Worm (Caenorhabditis elegans) whole organism, L3 larva: ENCODE results near the gene hrde-2.

ENCODE experiments used
- R02D3.7 ChIP-seq: fragments of 150-350 bp; optimal IDR thresholded peaks from 2 replicates; lab custom pipeline; 2014; ENCODE audit warnings: missing biosample characterization, missing genetic modification characterization
- ZK546.5 ChIP-seq: sonication (generic microtip); optimal IDR thresholded peaks from 2 replicates; lab custom pipeline; 2017; ENCODE audit warnings: missing biosample characterization, missing genetic modification characterization
- aly-2 ChIP-seq: fragments of 150-350 bp; optimal IDR thresholded peaks from 2 replicates; lab custom pipeline; 2014; ENCODE audit warnings: missing biosample characterization, missing genetic modification characterization
- ama-1 ChIP-seq: fragments of 150-350 bp; optimal IDR thresholded peaks from 2 replicates; lab custom pipeline; 2018
- ceh-82 ChIP-seq: fragments of 150-350 bp; optimal IDR thresholded peaks from 2 replicates; lab custom pipeline; 2014; ENCODE audit warnings: missing biosample characterization, missing genetic modification characterization
- ceh-9 ChIP-seq: sonication (generic microtip); optimal IDR thresholded peaks from 2 replicates; lab custom pipeline; 2018; ENCODE audit warnings: missing biosample characterization, missing genetic modification characterization
- daf-12 ChIP-seq: fragments of 150-350 bp; optimal IDR thresholded peaks from 2 replicates; lab custom pipeline; 2014; ENCODE audit warnings: missing biosample characterization, missing genetic modification reagents, missing genetic modification characterization
- egl-5 ChIP-seq: fragments of 150-350 bp; optimal IDR thresholded peaks from 2 replicates; lab custom pipeline; 2017; ENCODE audit warnings: missing biosample characterization, missing genetic modification reagents, missing genetic modification characterization, inconsistent platforms
- elt-1 ChIP-seq: fragments of 150-350 bp; optimal IDR thresholded peaks from 2 replicates; lab custom pipeline; 2014; ENCODE audit warnings: missing biosample characterization, missing genetic modification characterization
- elt-2 ChIP-seq: sonication (generic microtip); optimal IDR thresholded peaks from 2 replicates; lab custom pipeline; 2016; ENCODE audit warnings: missing genetic modification reagents, mild to moderate bottlenecking, missing genetic modification characterization, missing compliant biosample characterization
- elt-3 ChIP-seq, 3 experiments: fragments of 150-350 bp in 1 of 3; sonication (generic microtip) in 2 of 3; optimal IDR thresholded peaks; 2 replicates in 2 of 3; 4 replicates in 1 of 3; lab custom pipeline; 2014 to 2017; ENCODE audit warnings: missing biosample characterization in 3 of 3, missing genetic modification characterization in 3 of 3
- eor-1 ChIP-seq, 2 experiments: fragments of 150-350 bp; optimal IDR thresholded peaks; 2 replicates each; lab custom pipeline; 2014 to 2018; ENCODE audit warnings: missing biosample characterization in 2 of 2, missing genetic modification characterization in 2 of 2
- fkh-10 ChIP-seq: sonication (generic microtip); optimal IDR thresholded peaks from 2 replicates; lab custom pipeline; 2017; ENCODE audit warnings: missing biosample characterization, missing genetic modification reagents, missing genetic modification characterization
- fkh-2 ChIP-seq: fragments of 150-350 bp; optimal IDR thresholded peaks from 2 replicates; lab custom pipeline; 2014; ENCODE audit warnings: missing biosample characterization, missing genetic modification reagents, missing genetic modification characterization
- fos-1 ChIP-seq: fragments of 150-350 bp; optimal IDR thresholded peaks from 2 replicates; lab custom pipeline; 2014; ENCODE audit warnings: missing biosample characterization, missing genetic modification characterization
- lin-15B ChIP-seq: fragments of 150-350 bp; optimal IDR thresholded peaks from 2 replicates; lab custom pipeline; 2014; ENCODE audit warnings: missing biosample characterization, missing genetic modification characterization
- lin-39 ChIP-seq: fragments of 150-350 bp; optimal IDR thresholded peaks from 2 replicates; lab custom pipeline; 2018; ENCODE audit warnings: missing biosample characterization, missing genetic modification reagents, missing genetic modification characterization
- lsy-12 ChIP-seq: sonication (generic microtip); optimal IDR thresholded peaks from 2 replicates; lab custom pipeline; 2016; ENCODE audit warnings: mild to moderate bottlenecking, missing genetic modification characterization, missing compliant biosample characterization
- mdl-1 ChIP-seq: fragments of 150-350 bp; optimal IDR thresholded peaks from 2 replicates; lab custom pipeline; 2014; ENCODE audit warnings: missing biosample characterization, missing genetic modification characterization
- mml-1 ChIP-seq: fragments of 150-350 bp; sonication (generic microtip); optimal IDR thresholded peaks from 3 replicates; lab custom pipeline; 2014; ENCODE audit warnings: missing biosample characterization, missing genetic modification characterization
- nfya-1 ChIP-seq: sonication (generic microtip); optimal IDR thresholded peaks from 2 replicates; lab custom pipeline; 2017; ENCODE audit warnings: missing genetic modification characterization, mild to moderate bottlenecking, missing compliant biosample characterization, antibody characterized with exemption, moderate library complexity; ENCODE audit not compliant: insufficient read depth
- nhr-11 ChIP-seq: fragments of 150-350 bp; optimal IDR thresholded peaks from 2 replicates; lab custom pipeline; 2014; ENCODE audit warnings: missing biosample characterization, missing genetic modification characterization
- nhr-12 ChIP-seq: fragments of 150-350 bp; optimal IDR thresholded peaks from 2 replicates; lab custom pipeline; 2014; ENCODE audit warnings: missing biosample characterization, missing genetic modification characterization
- nhr-237 ChIP-seq: fragments of 150-350 bp; optimal IDR thresholded peaks from 2 replicates; lab custom pipeline; 2014; ENCODE audit warnings: missing biosample characterization, missing genetic modification characterization
- nhr-25 ChIP-seq: sonication (generic microtip); optimal IDR thresholded peaks from 2 replicates; lab custom pipeline; 2017; ENCODE audit warnings: missing biosample characterization, missing genetic modification characterization
- nhr-28 ChIP-seq: fragments of 150-350 bp; optimal IDR thresholded peaks from 2 replicates; lab custom pipeline; 2014; ENCODE audit warnings: missing biosample characterization, missing genetic modification characterization
- nhr-43 ChIP-seq: sonication (generic microtip); optimal IDR thresholded peaks from 2 replicates; lab custom pipeline; 2016; ENCODE audit warnings: mild to moderate bottlenecking, missing genetic modification characterization, missing compliant biosample characterization; ENCODE audit not compliant: poor library complexity, severe bottlenecking
- nhr-77 ChIP-seq: fragments of 150-350 bp; optimal IDR thresholded peaks from 2 replicates; lab custom pipeline; 2014; ENCODE audit warnings: missing biosample characterization, missing genetic modification characterization
- sea-2 ChIP-seq: fragments of 150-350 bp; sonication (generic microtip); optimal IDR thresholded peaks from 4 replicates; lab custom pipeline; 2014; ENCODE audit warnings: missing biosample characterization, missing genetic modification reagents, missing genetic modification characterization
- snpc-4 ChIP-seq: fragments of 150-350 bp; optimal IDR thresholded peaks from 2 replicates; lab custom pipeline; 2014; ENCODE audit warnings: missing biosample characterization, missing genetic modification characterization
- tbx-2 ChIP-seq: sonication (generic microtip); optimal IDR thresholded peaks from 2 replicates; lab custom pipeline; 2016; ENCODE audit warnings: mild to moderate bottlenecking, missing genetic modification characterization, missing compliant biosample characterization
- zag-1 ChIP-seq: fragments of 150-350 bp; optimal IDR thresholded peaks from 2 replicates; lab custom pipeline; 2014; ENCODE audit warnings: missing biosample characterization, missing genetic modification characterization
- ztf-11 ChIP-seq: fragments of 150-350 bp; optimal IDR thresholded peaks from 2 replicates; lab custom pipeline; 2014; ENCODE audit warnings: missing biosample characterization, missing genetic modification characterization

Gene hrde-2

ce11 chrV:15004800-15005199 is at the start of gene hrde-2:
Gene hrde-2 (plus strand): TSS chrV:15005100.
- TF ChIP-seq sea-2, result no peak
- TF ChIP-seq aly-2 (tag; lab: Kevin White, UChicago), result no peak
- TF ChIP-seq nfya-1 (tag; lab: Kevin White, UChicago), result no peak

ce11 chrV:14955676-14956075 is 49.2 kb upstream of the hrde-2 start, which contains the start of gene F02D8.9:
Gene F02D8.9 (minus strand): TSS chrV:14955776.
- no peak for TF ChIP-seq eor-1 (tag; optimal IDR thresholded peaks at IDR 0.05; lab: Kevin White, UChicago)
- TF ChIP-seq nhr-43 (tag; lab: Kevin White, UChicago), result no peak
- TF ChIP-seq fos-1 (tag; lab: Kevin White, UChicago), result no peak
- TF ChIP-seq, all 47 proteins: peak for 0

- no peak for TF ChIP-seq ama-1
- no peak for TF ChIP-seq lsy-12 (tag; lab: Kevin White, UChicago)
- no peak for TF ChIP-seq mdl-1 (tag; lab: Kevin White, UChicago)
- TF ChIP-seq fkh-10, result no peak
Measured at ce11 chrV:14971136-14971535, 33.8 kb upstream of the hrde-2 start, which contains the start of gene nlp-59. Gene nlp-59 (plus strand): TSS chrV:14971436.

- no peak for TF ChIP-seq elt-1
- no peak for TF ChIP-seq ztf-11 (tag; lab: Kevin White, UChicago)
- TF ChIP-seq tbx-2 (tag; lab: Kevin White, UChicago), result no peak
- TF ChIP-seq lin-39, result no peak
- TF ChIP-seq elt-3 (tag; optimal IDR thresholded peaks at IDR 0.05; lab: Kevin White, UChicago), result no peak
- no peak for TF ChIP-seq ZK546.5 (tag; lab: Kevin White, UChicago)
- no peak for TF ChIP-seq nhr-28 (tag; lab: Kevin White, UChicago)
- TF ChIP-seq mdl-1 (tag; lab: Kevin White, UChicago), result no peak
- TF ChIP-seq mml-1 (tag; lab: Kevin White, UChicago), result no peak
- no peak for TF ChIP-seq R02D3.7 (tag; lab: Kevin White, UChicago)
- TF ChIP-seq lin-15B (tag; lab: Kevin White, UChicago), result no peak
- no peak for TF ChIP-seq fkh-10
- TF ChIP-seq nhr-12 (tag; lab: Kevin White, UChicago), result no peak
- TF ChIP-seq aly-2 (tag; lab: Kevin White, UChicago), result no peak
- TF ChIP-seq daf-12 (tag; lab: Kevin White, UChicago), result no peak
- no peak for TF ChIP-seq ceh-9 (tag; lab: Kevin White, UChicago)
- no peak for TF ChIP-seq fkh-2 (tag; lab: Kevin White, UChicago)
- no peak for TF ChIP-seq sea-2
- no peak for TF ChIP-seq egl-5 (tag; lab: Kevin White, UChicago)
- no peak for TF ChIP-seq nhr-11 (tag; lab: Kevin White, UChicago)
Measured at ce11 chrV:14978205-14978751, 26.6 kb upstream of the hrde-2 start, which contains the start of the genes grd-12 and F02D8.1. Gene grd-12 (plus strand): TSS chrV:14978505. Gene F02D8.1 (minus strand): TSS chrV:14978701.

ce11 chrV:14979937-14980336 is 25.0 kb upstream of the hrde-2 start, which contains the start of gene xbx-1:
Gene xbx-1 (plus strand): TSS chrV:14980237.
- TF ChIP-seq fkh-2 (tag; lab: Kevin White, UChicago) (no peak), nhr-237 (tag; lab: Kevin White, UChicago) (no peak), nhr-25 (tag; lab: Kevin White, UChicago) (no peak), nhr-28 (tag; lab: Kevin White, UChicago) (no peak), nhr-43 (tag; lab: Kevin White, UChicago) (no peak), sea-2 (no peak), elt-2 (tag; lab: Kevin White, UChicago) (no peak), nfya-1 (tag; lab: Kevin White, UChicago) (no peak), eor-1 (tag; optimal IDR thresholded peaks at IDR 0.05; lab: Kevin White, UChicago) (no peak)
- TF ChIP-seq, all 47 proteins: peak for 0

ce11 chrV:14984593-14984992 is 20.3 kb upstream of the hrde-2 start, which contains the start of gene F02D8.4:
Gene F02D8.4 (plus strand): TSS chrV:14984893.
- TF ChIP-seq nhr-11 (tag; lab: Kevin White, UChicago), result no peak
- TF ChIP-seq R02D3.7 (tag; lab: Kevin White, UChicago), result no peak
- TF ChIP-seq nhr-25 (tag; lab: Kevin White, UChicago), result no peak
- no peak for TF ChIP-seq nhr-77 (tag; lab: Kevin White, UChicago)
- no peak for TF ChIP-seq lin-15B (tag; lab: Kevin White, UChicago)
- TF ChIP-seq nhr-237 (tag; lab: Kevin White, UChicago), result no peak
- no peak for TF ChIP-seq nhr-28 (tag; lab: Kevin White, UChicago)
- TF ChIP-seq ama-1, result no peak
- no peak for TF ChIP-seq snpc-4 (tag; lab: Kevin White, UChicago)
- no peak for TF ChIP-seq mml-1 (tag; lab: Kevin White, UChicago)
- no peak for TF ChIP-seq fkh-2 (tag; lab: Kevin White, UChicago)
- no peak for TF ChIP-seq egl-5 (tag; lab: Kevin White, UChicago)
- no peak for TF ChIP-seq ceh-82 (tag; lab: Kevin White, UChicago)
- no peak for TF ChIP-seq mdl-1 (tag; lab: Kevin White, UChicago)
- no peak for TF ChIP-seq zag-1 (tag; lab: Kevin White, UChicago)
- TF ChIP-seq tbx-2 (tag; lab: Kevin White, UChicago), result no peak
